Worm (Caenorhabditis elegans): Measurements from ENCODE around the gene srh-122.

srh-122 gene

ce11 chrV:15349044-15349443 is 28.8 kb downstream of the srh-122 start, which contains the start of gene clec-230:
TSS of gene clec-230 (minus strand) at chrV:15349144.
- no peak for TF ChIP-seq ztf-23 (GFP tag; IDR thresholded peaks at IDR 0.05)
- TF ChIP-seq T22C8.4 (GFP tag; IDR thresholded peaks at IDR 0.05): no peak
- no peak for TF ChIP-seq ztf-29 (GFP tag; IDR thresholded peaks at IDR 0.05)
- no peak for TF ChIP-seq tab-1 (GFP tag; IDR thresholded peaks at IDR 0.05)
- TF ChIP-seq cog-1 (tag; optimal IDR thresholded peaks at IDR 0.05): no peak
- TF ChIP-seq ref-1 (GFP tag; conservative IDR thresholded peaks at IDR 0.05): no peak
- TF ChIP-seq med-1 (GFP tag; optimal IDR thresholded peaks at IDR 0.05; ENCODE audit: insufficient read depth): no peak
- no peak for TF ChIP-seq flt-1 (GFP tag; IDR thresholded peaks at IDR 0.05)
- no peak for TF ChIP-seq klf-2 (GFP tag; conservative IDR thresholded peaks at IDR 0.05)

DNA sequence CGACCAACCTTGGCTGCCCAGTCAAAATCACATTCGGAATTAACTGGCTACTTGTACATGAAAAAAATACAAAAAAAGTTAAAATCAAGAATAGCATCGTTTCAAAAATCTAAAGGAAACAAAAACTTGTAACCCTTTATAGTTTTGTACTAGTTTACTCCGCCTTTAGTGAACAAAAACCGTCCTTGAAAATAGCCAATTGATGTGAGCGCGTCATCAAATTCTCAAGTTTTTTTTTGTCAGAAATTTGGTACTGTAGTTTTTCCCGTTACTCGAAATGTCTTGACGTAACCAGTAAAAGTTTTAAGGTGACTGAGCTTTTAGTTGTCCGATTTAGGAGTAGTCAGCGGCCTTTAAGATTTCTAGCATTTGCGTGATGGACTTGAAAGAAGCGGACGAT is 30.5 kb downstream of the srh-122 start, which contains the start of gene C29F3.3:
Gene C29F3.3 (minus strand): TSS at position 101 of the 400 bp plus-strand sequence.
- TF ChIP-seq ref-1 (GFP tag; conservative IDR thresholded peaks at IDR 0.05) (no peak), tab-1 (GFP tag; IDR thresholded peaks at IDR 0.05) (no peak), klf-2 (GFP tag; conservative IDR thresholded peaks at IDR 0.05) (no peak), cog-1 (tag; optimal IDR thresholded peaks at IDR 0.05) (no peak), T22C8.4 (GFP tag; IDR thresholded peaks at IDR 0.05) (no peak), flt-1 (GFP tag; IDR thresholded peaks at IDR 0.05) (no peak), ztf-29 (GFP tag; IDR thresholded peaks at IDR 0.05) (no peak)

ce11 chrV:15344481-15344880 is 33.3 kb downstream of the srh-122 start, which contains the start of gene wrt-8:
TSS of gene wrt-8 (minus strand) at chrV:15344581.
- TF ChIP-seq cog-1 (tag; optimal IDR thresholded peaks at IDR 0.05): no peak
- no peak for TF ChIP-seq ref-1 (GFP tag; conservative IDR thresholded peaks at IDR 0.05)
- no peak for TF ChIP-seq klf-2 (GFP tag; conservative IDR thresholded peaks at IDR 0.05)
- TF ChIP-seq T22C8.4 (GFP tag; IDR thresholded peaks at IDR 0.05): no peak

DNA sequence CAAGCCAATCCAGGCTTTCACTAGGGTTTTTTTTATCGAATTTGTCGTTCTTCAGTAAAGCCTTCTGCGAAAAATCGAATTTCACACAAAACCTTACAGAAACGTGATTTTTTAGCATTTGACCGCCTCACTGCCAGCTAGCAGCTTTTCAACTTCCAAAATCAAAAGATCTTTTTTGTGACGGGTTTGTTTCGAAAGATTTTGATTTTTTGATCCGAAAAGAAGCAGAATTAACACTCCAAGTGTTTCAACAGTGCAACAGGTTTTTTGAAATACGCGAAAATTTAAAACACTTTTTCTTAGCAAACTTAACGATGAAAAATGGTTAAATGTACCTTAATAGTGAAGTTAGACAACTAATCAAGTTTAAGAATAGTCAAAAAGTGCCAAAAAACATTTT is 36.4 kb downstream of the srh-122 start, which contains the start of gene clec-229:
Gene clec-229 (minus strand): TSS at position 101 of the 400 bp plus-strand sequence.
- TF ChIP-seq tab-1 (GFP tag; IDR thresholded peaks at IDR 0.05): no peak
- no peak for TF ChIP-seq flt-1 (GFP tag; IDR thresholded peaks at IDR 0.05)
- no peak for TF ChIP-seq med-1 (GFP tag; optimal IDR thresholded peaks at IDR 0.05; ENCODE audit: insufficient read depth)
- no peak for TF ChIP-seq klf-2 (GFP tag; conservative IDR thresholded peaks at IDR 0.05)
- TF ChIP-seq cog-1 (tag; optimal IDR thresholded peaks at IDR 0.05): no peak
- no peak for TF ChIP-seq ref-1 (GFP tag; conservative IDR thresholded peaks at IDR 0.05)
- no peak for TF ChIP-seq ztf-23 (GFP tag; IDR thresholded peaks at IDR 0.05)
- no peak for TF ChIP-seq ztf-29 (GFP tag; IDR thresholded peaks at IDR 0.05)
- TF ChIP-seq T22C8.4 (GFP tag; IDR thresholded peaks at IDR 0.05): no peak

DNA sequence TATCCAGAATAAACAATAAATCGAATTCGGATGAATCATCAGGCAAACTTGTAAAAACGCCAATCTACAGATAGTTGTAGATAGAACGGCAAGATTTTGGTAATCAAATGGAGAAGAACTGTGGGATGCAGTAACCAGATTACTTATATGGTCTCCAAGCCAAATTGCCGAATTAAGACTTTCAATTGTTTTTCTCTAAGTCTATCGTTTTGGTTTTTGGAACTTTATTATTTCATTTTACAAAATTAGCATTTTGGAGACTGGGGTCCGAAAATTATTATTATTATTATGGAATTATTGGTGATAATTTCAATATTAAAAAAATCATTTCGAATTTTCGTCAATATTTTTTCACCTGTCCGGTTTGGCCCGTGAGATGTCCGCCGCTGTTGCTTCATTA is 38.4 kb downstream of the srh-122 start, which contains the start of gene clec-228:
Gene clec-228 (minus strand): TSS at position 101 of the 400 bp plus-strand sequence.
- TF ChIP-seq tab-1 (GFP tag; IDR thresholded peaks at IDR 0.05) (no peak), klf-2 (GFP tag; conservative IDR thresholded peaks at IDR 0.05) (no peak), T22C8.4 (GFP tag; IDR thresholded peaks at IDR 0.05) (no peak), ztf-23 (GFP tag; IDR thresholded peaks at IDR 0.05) (no peak), ztf-29 (GFP tag; IDR thresholded peaks at IDR 0.05) (no peak), med-1 (GFP tag; optimal IDR thresholded peaks at IDR 0.05; ENCODE audit: insufficient read depth) (no peak), cog-1 (tag; optimal IDR thresholded peaks at IDR 0.05) (no peak), ref-1 (GFP tag; conservative IDR thresholded peaks at IDR 0.05) (no peak), flt-1 (GFP tag; IDR thresholded peaks at IDR 0.05) (no peak)

ce11 chrV:15337405-15337804 is 40.4 kb downstream of the srh-122 start, which contains the start of gene wrt-7:
TSS of gene wrt-7 (minus strand) at chrV:15337505.
- TF ChIP-seq med-1 (GFP tag; optimal IDR thresholded peaks at IDR 0.05; ENCODE audit: insufficient read depth) (no peak), T22C8.4 (GFP tag; IDR thresholded peaks at IDR 0.05) (no peak), klf-2 (GFP tag; conservative IDR thresholded peaks at IDR 0.05) (no peak), flt-1 (GFP tag; IDR thresholded peaks at IDR 0.05) (no peak), tab-1 (GFP tag; IDR thresholded peaks at IDR 0.05) (no peak), ref-1 (GFP tag; conservative IDR thresholded peaks at IDR 0.05) (no peak), ztf-29 (GFP tag; IDR thresholded peaks at IDR 0.05) (no peak), cog-1 (tag; optimal IDR thresholded peaks at IDR 0.05) (no peak), ztf-23 (GFP tag; IDR thresholded peaks at IDR 0.05) (no peak)

- TF ChIP-seq klf-2 (GFP tag; conservative IDR thresholded peaks at IDR 0.05) (no peak), flt-1 (GFP tag; IDR thresholded peaks at IDR 0.05) (no peak)
These were observed 45.0 kb downstream of the srh-122 start, which contains the start of gene srw-113 for ce11 chrV:15332851-15333250. TSS of gene srw-113 (plus strand) at chrV:15333151.

DNA sequence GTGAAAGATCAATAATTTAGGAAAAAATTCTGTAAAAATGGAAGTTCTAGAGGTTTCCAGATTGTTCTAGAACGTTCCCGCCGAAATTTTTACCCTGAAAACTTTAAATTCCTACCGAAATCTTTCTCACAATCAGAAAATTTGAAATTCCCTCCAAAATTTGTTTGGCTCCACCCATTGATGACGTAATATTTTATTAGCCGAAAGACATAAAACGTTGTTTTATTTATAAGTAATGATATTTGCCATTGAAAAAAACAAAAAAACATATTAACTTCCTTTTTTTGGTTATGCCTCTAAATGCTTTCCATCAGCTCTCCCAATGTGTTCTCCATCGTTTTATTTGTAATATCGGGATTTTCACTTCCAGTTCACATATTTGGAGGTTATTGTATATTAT is 47.5 kb downstream of the srh-122 start, which contains the start of gene srh-295:
Gene srh-295 (plus strand): TSS at position 301 of the 400 bp plus-strand sequence.
- TF ChIP-seq flt-1 (GFP tag; IDR thresholded peaks at IDR 0.05) (no peak), ref-1 (GFP tag; conservative IDR thresholded peaks at IDR 0.05) (no peak), tab-1 (GFP tag; IDR thresholded peaks at IDR 0.05) (no peak), T22C8.4 (GFP tag; IDR thresholded peaks at IDR 0.05) (no peak), cog-1 (tag; optimal IDR thresholded peaks at IDR 0.05) (no peak), med-1 (GFP tag; optimal IDR thresholded peaks at IDR 0.05; ENCODE audit: insufficient read depth) (no peak), ztf-23 (GFP tag; IDR thresholded peaks at IDR 0.05) (no peak), klf-2 (GFP tag; conservative IDR thresholded peaks at IDR 0.05) (no peak), ztf-29 (GFP tag; IDR thresholded peaks at IDR 0.05) (no peak)

ce11 chrV:15327745-15328447 is 49.9 kb downstream of the srh-122 start, which contains the start of gene ZK1037.6:
TSS of gene ZK1037.6 (minus strand) at chrV:15327795.
- no peak for TF ChIP-seq ztf-23 (GFP tag; IDR thresholded peaks at IDR 0.05)
- no peak for TF ChIP-seq T22C8.4 (GFP tag; IDR thresholded peaks at IDR 0.05)
